Fruit fly (Drosophila melanogaster): ENCODE data around the gene Cpr62Ba.

dm6 chr3L:1853277-1853676 lies 21.7 kb upstream of the Cpr62Ba start:
- TF ChIP-seq CG11762 (GFP tag; optimal IDR thresholded peaks at IDR 0.05; ENCODE audit: insufficient read depth) (no peak), Ets21C (GFP tag; optimal IDR thresholded peaks at IDR 0.05) (no peak), CG8119 (GFP tag; IDR thresholded peaks at IDR 0.05) (no peak), dac (GFP tag; optimal IDR thresholded peaks at IDR 0.05) (no peak), Hr39 (GFP tag; optimal IDR thresholded peaks at IDR 0.05) (no peak), Sox15 (GFP tag; optimal IDR thresholded peaks at IDR 0.05) (no peak), eg (GFP tag; IDR thresholded peaks at IDR 0.05) (no peak), CG16779 (tag; optimal IDR thresholded peaks at IDR 0.05) (no peak), CG7368 (GFP tag; optimal IDR thresholded peaks at IDR 0.05) (no peak), cyc (GFP tag; optimal IDR thresholded peaks at IDR 0.05) (no peak)
